Worm (Caenorhabditis elegans) whole organism, L4/young adult: ENCODE data around the gene T22D1.18.

Experiments used
- W03F9.2 ChIP-seq: fragments of 150-350 bp; optimal IDR thresholded peaks from 2 replicates; lab custom pipeline; 2014; ENCODE audit warnings: missing biosample characterization, missing genetic modification characterization
- dao-5 ChIP-seq: sonication (generic microtip); optimal IDR thresholded peaks from 2 replicates; lab custom pipeline; 2016; ENCODE audit warnings: missing genotype, missing genetic modification characterization, moderate library complexity, missing compliant biosample characterization
- him-1 ChIP-seq: sonication (generic microtip); optimal IDR thresholded peaks from 2 replicates; lab custom pipeline; 2016; ENCODE audit warnings: missing genotype, missing genetic modification reagents, missing genetic modification characterization, missing compliant biosample characterization

The T22D1.18 gene

DNA sequence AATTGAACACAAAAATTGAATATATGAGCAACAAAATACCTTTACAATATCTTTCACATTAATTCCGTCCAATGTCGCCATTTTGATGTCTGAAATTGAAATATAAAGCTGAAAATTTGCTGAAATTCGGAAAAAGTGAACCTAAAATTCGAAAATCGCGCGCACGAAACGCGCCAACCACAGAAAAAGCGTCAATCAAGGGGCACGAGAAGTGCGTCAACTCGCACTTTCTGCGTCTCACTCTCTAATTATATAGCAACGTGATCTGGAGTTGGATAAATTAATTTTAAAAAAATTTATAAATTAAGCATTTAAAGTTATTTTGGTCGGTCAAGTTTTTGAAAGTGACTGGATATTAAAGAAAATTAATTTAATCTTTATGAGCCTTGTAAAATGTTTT lies 645 bp downstream of the T22D1.18 start, which contains the start of gene ruvb-2:
TSS of gene ruvb-2 (minus strand) at position 89 of the 400 bp plus-strand sequence.
- peak; percentile 30 for TF ChIP-seq him-1 (tag; lab: Kevin White, UChicago)
- no peak for TF ChIP-seq dao-5 (tag; lab: Kevin White, UChicago)
- TF ChIP-seq W03F9.2 (tag; lab: Kevin White, UChicago) = peak; percentile 92

ce11 chrIV:6916831-6917230 lies 3.1 kb downstream of the T22D1.18 start:
- TF ChIP-seq dao-5 (tag; lab: Kevin White, UChicago) = no peak
- no peak for TF ChIP-seq W03F9.2 (tag; lab: Kevin White, UChicago)
- no peak for TF ChIP-seq him-1 (tag; lab: Kevin White, UChicago)

DNA sequence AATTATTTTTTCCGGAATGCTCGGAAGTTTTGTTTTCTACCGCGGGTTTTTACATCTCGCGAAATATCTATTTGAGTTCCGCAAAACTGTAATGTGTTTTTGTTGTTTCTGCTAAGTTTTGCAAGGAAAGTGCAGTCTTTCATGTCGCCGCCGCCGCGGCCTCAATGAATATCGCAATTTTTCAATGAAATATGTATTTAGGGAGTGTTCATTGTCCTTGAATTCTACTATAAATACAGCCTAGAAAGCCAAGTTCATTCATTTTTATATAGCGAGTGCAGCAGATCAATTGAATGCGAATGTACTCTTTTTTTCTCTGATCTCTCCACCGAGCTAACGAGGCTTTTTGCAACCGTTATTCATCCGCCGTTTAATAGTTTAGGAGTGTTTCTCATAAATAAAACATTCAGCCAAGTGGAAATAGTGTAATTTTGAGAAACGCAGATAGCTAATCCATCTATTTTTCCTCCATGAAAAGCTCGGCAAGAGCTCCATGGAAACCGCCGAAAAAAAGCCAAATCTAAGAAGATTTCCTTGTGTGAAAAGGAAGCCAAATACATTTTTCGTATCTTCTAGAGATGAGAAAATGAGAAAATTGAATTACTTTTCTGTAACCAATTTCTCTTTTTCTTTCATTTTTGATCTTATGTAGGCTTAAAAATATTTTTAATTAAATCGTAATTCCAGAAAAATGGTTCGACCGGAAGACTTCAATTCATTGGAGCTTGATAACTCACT lies 6.9 kb downstream of the T22D1.18 start, which contains the start of gene T22D1.3:
TSS of gene T22D1.3 (plus strand) at position 688 of the 738 bp plus-strand sequence.
- TF ChIP-seq dao-5 (tag; lab: Kevin White, UChicago) = no peak
- no peak for TF ChIP-seq him-1 (tag; lab: Kevin White, UChicago)
- no peak for TF ChIP-seq W03F9.2 (tag; lab: Kevin White, UChicago)

- TF ChIP-seq dao-5 (tag; lab: Kevin White, UChicago) = no peak
- peak; percentile 60 for TF ChIP-seq W03F9.2 (tag; lab: Kevin White, UChicago)
Observed at ce11 chrIV:6909863-6910733, 9.9 kb downstream of the T22D1.18 start, which contains the start of the genes rpn-1 and ribo-1. Gene rpn-1, minus strand, starts transcription at chrIV:6909913. Gene ribo-1, plus strand, starts transcription at chrIV:6910683.

- no peak for TF ChIP-seq W03F9.2 (tag; lab: Kevin White, UChicago)
- TF ChIP-seq him-1 (tag; lab: Kevin White, UChicago) = no peak
- TF ChIP-seq dao-5 (tag; lab: Kevin White, UChicago) = no peak
Observed at ce11 chrIV:6907487-6907886, 12.5 kb downstream of the T22D1.18 start.

DNA sequence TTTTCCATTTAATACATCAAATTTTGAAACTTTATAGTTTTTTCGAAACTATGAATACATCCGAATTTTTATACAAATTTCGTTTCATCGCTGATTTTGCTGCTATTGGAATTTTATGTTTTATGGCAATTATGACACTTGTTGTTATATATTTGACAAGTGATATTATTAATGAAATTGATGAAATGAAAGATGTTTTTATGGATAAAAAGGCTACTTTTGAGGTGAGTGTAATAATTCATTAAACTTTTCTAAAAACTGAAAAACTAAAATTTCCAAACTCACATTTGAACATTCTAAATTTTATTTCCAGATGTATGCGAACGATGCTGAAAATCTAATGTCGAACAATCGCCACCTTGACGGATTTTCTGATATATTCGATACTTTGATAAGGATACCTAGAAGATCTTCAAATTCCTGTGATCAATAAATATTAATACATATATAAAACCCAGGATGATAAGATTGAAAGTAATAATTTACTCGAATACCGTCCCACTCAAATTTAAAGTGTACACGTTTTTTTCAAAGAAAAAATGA lies 13.9 kb downstream of the T22D1.18 start, which contains the start of the genes T22D1.17 and T22D1.8:
TSS of gene T22D1.17 (plus strand) at position 51 of the 543 bp plus-strand sequence.
TSS of gene T22D1.8 (minus strand) at position 402 of the 543 bp plus-strand sequence.
- TF ChIP-seq W03F9.2 (tag; lab: Kevin White, UChicago) (no peak), him-1 (tag; lab: Kevin White, UChicago) (no peak), dao-5 (tag; lab: Kevin White, UChicago) (no peak)

- no peak for TF ChIP-seq him-1 (tag; lab: Kevin White, UChicago)
- no peak for TF ChIP-seq dao-5 (tag; lab: Kevin White, UChicago)
- no peak for TF ChIP-seq W03F9.2 (tag; lab: Kevin White, UChicago)
Observed at ce11 chrIV:6905428-6905827, 14.5 kb downstream of the T22D1.18 start.

- TF ChIP-seq him-1 (tag; lab: Kevin White, UChicago) (no peak), dao-5 (tag; lab: Kevin White, UChicago) (no peak), W03F9.2 (tag; lab: Kevin White, UChicago) (no peak)
Observed at ce11 chrIV:6904606-6905005, 15.4 kb downstream of the T22D1.18 start.

ce11 chrIV:6903575-6903974 lies 16.4 kb downstream of the T22D1.18 start, which contains the start of gene T22D1.5:
Gene T22D1.5, plus strand, starts transcription at chrIV:6903950.
- no peak for TF ChIP-seq W03F9.2 (tag; lab: Kevin White, UChicago)
- TF ChIP-seq him-1 (tag; lab: Kevin White, UChicago) = no peak
- no peak for TF ChIP-seq dao-5 (tag; lab: Kevin White, UChicago)

DNA sequence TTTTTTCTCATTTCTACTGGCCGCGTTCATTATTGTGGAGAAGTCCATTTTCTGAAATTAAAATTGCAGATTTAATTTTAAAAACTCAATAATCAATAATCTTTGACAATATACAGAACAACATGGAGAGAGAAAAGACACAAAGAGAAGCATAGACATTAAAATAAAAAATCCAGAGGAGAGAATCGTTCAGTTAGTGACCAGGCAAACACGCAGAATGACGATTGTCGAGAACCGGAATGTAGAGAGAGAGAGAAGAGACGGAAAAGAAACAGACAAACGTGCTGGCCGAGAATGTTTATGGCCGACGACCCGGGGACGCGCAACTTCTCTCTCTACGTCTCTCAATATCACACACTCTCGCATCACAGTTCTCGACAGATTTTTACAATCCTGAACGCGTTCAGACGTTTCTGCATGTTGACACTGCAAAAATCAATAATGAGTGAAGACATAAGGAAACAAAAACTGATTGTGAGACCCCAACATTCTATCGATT lies 32.3 kb downstream of the T22D1.18 start, which contains the start of the genes T05A12.3 and T05A12.4:
TSS of gene T05A12.3 (minus strand) at position 51 of the 499 bp plus-strand sequence.
TSS of gene T05A12.4 (plus strand) at position 348 of the 499 bp plus-strand sequence.
- TF ChIP-seq him-1 (tag; lab: Kevin White, UChicago) (no peak), dao-5 (tag; lab: Kevin White, UChicago) (no peak), W03F9.2 (tag; lab: Kevin White, UChicago) (no peak)

- no peak for TF ChIP-seq him-1 (tag; lab: Kevin White, UChicago)
- no peak for TF ChIP-seq W03F9.2 (tag; lab: Kevin White, UChicago)
- TF ChIP-seq dao-5 (tag; lab: Kevin White, UChicago) = no peak
Observed at ce11 chrIV:6883342-6883741, 36.6 kb downstream of the T22D1.18 start, which contains the start of gene tre-2. Gene tre-2, minus strand, starts transcription at chrIV:6883442.

- TF ChIP-seq him-1 (tag; lab: Kevin White, UChicago) = peak; percentile 13
- no peak for TF ChIP-seq dao-5 (tag; lab: Kevin White, UChicago)
Observed at ce11 chrIV:6881183-6881582, 38.8 kb downstream of the T22D1.18 start.
